Worm (Caenorhabditis elegans) whole organism, L4/young adult: ENCODE data around the gene K03H1.11.

ENCODE experiments used
- W03F9.2 ChIP-seq: fragments of 150-350 bp; optimal IDR thresholded peaks from 2 replicates; lab custom pipeline; 2014; ENCODE audit warnings: missing biosample characterization, missing genetic modification characterization
- dao-5 ChIP-seq: sonication (generic microtip); optimal IDR thresholded peaks from 2 replicates; lab custom pipeline; 2016; ENCODE audit warnings: missing genotype, missing genetic modification characterization, moderate library complexity, missing compliant biosample characterization
- him-1 ChIP-seq: sonication (generic microtip); optimal IDR thresholded peaks from 2 replicates; lab custom pipeline; 2016; ENCODE audit warnings: missing genotype, missing genetic modification reagents, missing genetic modification characterization, missing compliant biosample characterization

ce11 chrIII:9993535-9993934 lies 41.8 kb upstream of the K03H1.11 start, which contains the start of gene C05B5.4:
- TF ChIP-seq W03F9.2 (tag; lab: Kevin White, UChicago) (no peak), him-1 (no peak), dao-5 (tag; lab: Kevin White, UChicago) (no peak)
